Fruit fly (Drosophila melanogaster) whole organism: ENCODE data around the gene CG14020.

ENCODE experiments used
- CG8478 ChIP-seq: fragments of >200 bp; optimal IDR thresholded peaks from 2 replicates; lab custom pipeline; 2018; ENCODE audit warnings: inconsistent platforms
- Dll ChIP-seq: fragments of >200 bp; optimal IDR thresholded peaks from 2 replicates; lab custom pipeline; 2017
- EcR ChIP-seq, 2 experiments: fragments of >200 bp; optimal IDR thresholded peaks; 2 replicates each; lab custom pipeline; 2017; ENCODE audit warnings: missing biosample characterization in 2 of 2, missing genetic modification characterization in 2 of 2, missing genetic modification reagents in 2 of 2
- pan ChIP-seq: fragments of >200 bp; optimal IDR thresholded peaks from 2 replicates; lab custom pipeline; 2017
- psq ChIP-seq: fragments of >200 bp; optimal IDR thresholded peaks from 2 replicates; lab custom pipeline; 2017
- usp ChIP-seq: fragments of >200 bp; optimal IDR thresholded peaks from 2 replicates; lab custom pipeline; 2017; ENCODE audit warnings: missing biosample characterization, missing genetic modification characterization, mixed read lengths

Gene CG14020

DNA sequence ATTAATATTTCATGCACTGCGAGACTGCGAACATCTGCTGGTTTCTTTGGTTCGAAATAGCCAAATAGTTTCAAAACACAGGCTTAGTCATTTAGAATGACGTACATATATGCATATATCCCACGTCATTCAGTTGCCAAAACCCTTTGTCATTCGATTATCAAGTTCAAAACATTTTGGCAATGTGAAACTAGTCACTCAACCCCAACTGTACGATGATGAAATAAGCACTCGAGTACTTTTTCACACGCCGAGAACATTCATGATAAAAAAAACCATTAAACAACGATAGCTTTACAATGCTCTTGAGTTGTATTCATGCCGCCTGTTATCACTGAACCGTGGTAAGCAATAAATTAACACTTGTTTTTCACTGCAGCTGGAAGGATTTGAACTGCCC is 3.2 kb downstream of the CG14020 start:
- TF ChIP-seq usp (GFP tag; lab: Kevin White, UChicago), result no peak
- TF ChIP-seq Dll (lab: Kevin White, UChicago), result no peak
- no peak for TF ChIP-seq pan (lab: Kevin White, UChicago)
- TF ChIP-seq psq, result no peak
- TF ChIP-seq CG8478 (lab: Kevin White, UChicago), result no peak
- no peak for TF ChIP-seq EcR (GFP tag; optimal IDR thresholded peaks at IDR 0.05; lab: Kevin White, UChicago)

DNA sequence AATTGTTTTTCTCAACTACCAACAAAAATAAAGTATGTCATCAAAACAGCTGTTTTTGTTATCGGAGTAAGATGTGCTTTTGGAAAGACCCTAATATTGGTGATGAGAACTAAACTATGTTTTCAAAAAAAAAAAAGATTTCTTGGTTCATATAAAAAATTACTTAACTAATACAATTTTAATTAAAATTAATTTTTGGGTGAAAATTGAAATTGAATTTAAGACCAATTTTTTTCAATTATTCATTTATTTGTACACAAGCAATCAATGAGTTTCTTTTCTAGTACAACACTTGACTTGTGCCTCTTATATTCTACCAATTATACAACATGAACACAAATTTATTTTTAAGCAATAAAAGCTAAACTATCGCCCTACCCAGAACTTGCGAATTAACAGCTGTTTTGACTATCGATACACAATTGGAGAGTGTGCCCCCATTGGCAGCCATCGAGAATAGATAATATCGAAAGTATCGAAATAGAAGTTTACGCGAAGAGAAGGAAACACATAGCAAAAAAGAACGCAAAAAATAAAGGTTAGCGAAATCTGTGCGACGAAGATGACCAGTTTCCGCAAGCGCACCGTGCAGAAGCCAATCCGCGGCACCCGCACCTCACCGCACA is 6.4 kb downstream of the CG14020 start, which contains the start of the genes Vps52 and Elp4:
Gene Vps52 (minus strand): TSS at position 51 of the 626 bp plus-strand sequence.
Gene Elp4 (plus strand): TSS at position 292 of the 626 bp plus-strand sequence.
- TF ChIP-seq psq (no peak), EcR (GFP tag; optimal IDR thresholded peaks at IDR 0.05; lab: Kevin White, UChicago) (no peak), Dll (lab: Kevin White, UChicago) (no peak), pan (lab: Kevin White, UChicago) (no peak), usp (GFP tag; lab: Kevin White, UChicago) (no peak), CG8478 (lab: Kevin White, UChicago) (no peak)

DNA sequence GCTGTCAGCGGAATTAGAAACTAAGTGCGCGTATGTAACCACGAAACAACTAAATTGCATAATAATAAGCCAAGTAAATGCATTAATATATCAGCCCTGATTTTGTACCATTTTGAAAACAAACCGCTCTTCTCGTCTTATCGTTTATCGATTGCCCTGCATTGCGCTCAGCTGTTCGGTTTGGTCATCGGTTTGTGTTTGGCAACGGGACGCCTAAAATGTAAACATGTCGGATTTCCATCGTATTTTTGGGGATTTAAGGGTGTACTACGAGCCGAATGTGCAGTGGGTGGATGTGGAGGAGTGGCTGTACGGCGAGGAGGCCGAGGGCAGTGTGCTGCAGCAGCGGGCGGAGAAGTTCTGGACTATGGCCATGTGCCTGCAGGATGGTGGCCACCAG is 8.2 kb downstream of the CG14020 start, which contains the start of gene Cap-D3:
Gene Cap-D3 (plus strand): TSS at position 183 of the 400 bp plus-strand sequence.
- TF ChIP-seq CG8478 (lab: Kevin White, UChicago), result no peak
- TF ChIP-seq Dll (lab: Kevin White, UChicago), result no peak
- TF ChIP-seq psq, result no peak
- TF ChIP-seq pan (lab: Kevin White, UChicago), result no peak
- TF ChIP-seq EcR (GFP tag; optimal IDR thresholded peaks at IDR 0.05; lab: Kevin White, UChicago), result no peak
- TF ChIP-seq usp (GFP tag; lab: Kevin White, UChicago), result no peak

DNA sequence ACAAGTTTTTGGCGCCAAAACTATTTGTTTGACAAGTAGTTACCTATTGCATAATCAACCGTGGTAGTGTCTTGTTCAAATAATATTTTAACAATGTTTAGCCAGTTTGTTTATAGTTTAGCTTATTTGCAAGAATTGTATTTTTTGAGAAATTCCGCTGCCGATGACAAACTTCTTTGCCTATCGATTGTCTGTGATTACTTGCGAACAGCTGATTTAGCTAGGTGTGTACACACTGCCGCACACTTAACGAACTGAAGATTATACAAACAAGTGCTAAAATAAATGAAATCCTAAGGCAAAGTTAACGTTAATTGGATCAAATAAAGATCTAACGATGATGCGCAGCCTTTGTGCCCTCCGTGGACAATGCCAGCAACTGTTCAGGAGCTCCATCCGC is 9.2 kb downstream of the CG14020 start, which contains the start of gene Cox11:
Gene Cox11 (plus strand): TSS at position 220 of the 400 bp plus-strand sequence.
- TF ChIP-seq EcR (GFP tag; optimal IDR thresholded peaks at IDR 0.05; lab: Kevin White, UChicago) (no peak), psq (no peak), CG8478 (lab: Kevin White, UChicago) (no peak), usp (GFP tag; lab: Kevin White, UChicago) (no peak), pan (lab: Kevin White, UChicago) (no peak)

DNA sequence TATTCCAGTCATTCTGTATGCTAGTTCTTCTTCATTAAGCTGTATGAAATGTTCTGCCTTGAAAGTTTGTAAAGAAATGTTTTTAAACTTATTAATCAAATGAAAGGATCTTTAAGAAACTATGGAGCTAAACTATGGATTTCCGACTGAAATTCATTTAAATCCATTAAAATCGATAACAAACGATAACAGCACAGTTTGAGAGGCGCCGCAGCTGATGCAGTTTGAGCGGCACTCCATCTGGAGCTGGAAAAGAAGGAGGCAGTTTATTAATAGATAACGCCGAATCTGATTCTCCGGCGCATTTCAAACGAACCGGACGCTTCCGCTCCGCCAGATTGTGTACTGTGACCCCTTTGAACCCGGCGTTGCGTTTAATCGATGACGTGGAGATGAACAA is 10.3 kb downstream of the CG14020 start, which contains the start of gene CG31915:
Gene CG31915 (plus strand): TSS at position 263 of the 400 bp plus-strand sequence.
- no peak for TF ChIP-seq EcR (GFP tag; optimal IDR thresholded peaks at IDR 0.05; lab: Kevin White, UChicago)
- TF ChIP-seq Dll (lab: Kevin White, UChicago), result no peak
- no peak for TF ChIP-seq usp (GFP tag; lab: Kevin White, UChicago)
- no peak for TF ChIP-seq pan (lab: Kevin White, UChicago)
- no peak for TF ChIP-seq psq
- no peak for TF ChIP-seq CG8478 (lab: Kevin White, UChicago)

DNA sequence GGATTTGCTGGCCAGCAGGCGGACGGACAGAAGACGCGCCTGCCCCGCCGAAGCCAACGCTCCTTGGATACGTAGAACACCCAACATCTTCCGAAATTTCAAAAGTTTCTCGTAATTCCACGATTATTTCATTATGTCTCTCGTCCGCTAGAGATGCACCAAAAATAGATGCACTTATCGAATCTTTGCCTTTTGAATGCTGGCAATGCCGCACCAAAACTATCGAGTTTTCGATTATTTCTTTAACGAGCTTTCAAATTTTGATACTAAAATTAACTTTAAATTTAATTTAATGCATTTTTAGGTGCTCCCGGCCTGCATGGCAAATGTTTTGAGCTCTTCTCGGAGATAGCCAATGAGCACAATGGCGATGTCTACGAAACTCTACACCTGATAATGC is 14.5 kb downstream of the CG14020 start, which contains the start of gene Coq6:
Gene Coq6 (minus strand): TSS at position 163 of the 400 bp plus-strand sequence.
- TF ChIP-seq psq (no peak), Dll (lab: Kevin White, UChicago) (no peak), pan (lab: Kevin White, UChicago) (no peak), CG8478 (lab: Kevin White, UChicago) (no peak), usp (GFP tag; lab: Kevin White, UChicago) (no peak), EcR (GFP tag; optimal IDR thresholded peaks at IDR 0.05; lab: Kevin White, UChicago) (no peak)

DNA sequence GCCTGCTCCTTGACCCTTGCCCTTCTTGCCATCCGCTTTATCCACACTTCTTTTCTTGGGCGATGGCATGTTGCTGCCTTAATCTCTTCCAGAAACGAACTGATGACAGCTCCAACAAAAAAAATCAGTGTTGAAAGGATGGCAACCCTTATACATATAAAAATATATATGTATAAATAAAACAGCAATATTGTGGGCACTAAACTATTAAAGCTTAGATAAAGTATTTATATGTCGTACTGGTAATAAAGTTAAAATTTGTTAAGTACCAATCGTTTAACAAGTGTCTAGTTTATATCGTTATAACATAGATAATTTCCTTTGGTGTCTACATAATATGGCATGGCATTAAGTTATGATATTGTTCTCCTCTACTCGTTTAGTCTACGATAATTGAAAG is 19.1 kb downstream of the CG14020 start, which contains the start of gene tomb:
Gene tomb (minus strand): TSS at position 101 of the 400 bp plus-strand sequence.
- TF ChIP-seq Dll (lab: Kevin White, UChicago), result no peak
- TF ChIP-seq pan (lab: Kevin White, UChicago), result no peak
- TF ChIP-seq EcR (GFP tag; optimal IDR thresholded peaks at IDR 0.05; lab: Kevin White, UChicago), result no peak
- no peak for TF ChIP-seq psq
- TF ChIP-seq CG8478 (lab: Kevin White, UChicago), result no peak
- TF ChIP-seq usp (GFP tag; lab: Kevin White, UChicago), result no peak

DNA sequence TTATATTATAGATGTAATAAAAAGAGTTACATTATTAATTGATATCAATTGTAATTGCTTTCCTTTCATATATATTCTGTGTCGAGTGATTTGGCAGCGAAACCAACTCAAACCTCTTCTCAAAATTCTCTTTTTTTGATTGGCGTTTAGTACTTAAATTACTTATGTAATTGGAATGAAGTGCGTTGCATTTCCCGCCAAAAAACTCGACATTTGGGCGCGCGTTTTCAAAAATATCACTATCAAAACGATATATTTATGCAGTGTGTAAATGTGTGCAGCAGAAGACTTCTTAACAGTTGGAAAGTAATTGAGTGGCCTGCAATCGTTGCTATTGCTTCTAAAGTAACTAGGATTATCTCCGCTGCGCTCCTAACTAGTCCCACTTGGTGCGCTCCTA is 19.5 kb downstream of the CG14020 start:
- TF ChIP-seq pan (lab: Kevin White, UChicago) (no peak), Dll (lab: Kevin White, UChicago) (no peak), psq (no peak), usp (GFP tag; lab: Kevin White, UChicago) (no peak), CG8478 (lab: Kevin White, UChicago) (no peak), EcR (GFP tag; optimal IDR thresholded peaks at IDR 0.05; lab: Kevin White, UChicago) (no peak)

DNA sequence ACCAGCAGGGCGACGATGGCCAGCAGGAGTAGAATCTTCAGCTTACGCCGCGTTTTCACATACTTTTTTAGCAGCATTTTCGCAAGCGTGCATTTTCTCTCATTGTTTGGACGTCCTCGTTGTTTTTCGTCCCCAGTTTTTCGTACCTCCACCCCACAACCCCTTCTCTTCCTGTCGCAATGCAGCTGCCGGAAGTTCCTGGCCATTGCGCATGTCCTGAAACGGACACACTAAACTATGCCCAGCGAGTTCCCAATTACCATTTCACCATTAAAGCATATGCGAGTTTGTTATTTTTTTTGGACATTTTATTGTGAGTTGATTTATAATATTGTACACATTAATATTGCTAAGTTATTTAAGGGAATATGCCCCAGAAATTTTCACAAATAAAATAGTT is 21.5 kb downstream of the CG14020 start, which contains the start of gene CG14015:
Gene CG14015 (minus strand): TSS at position 163 of the 400 bp plus-strand sequence.
- TF ChIP-seq EcR (GFP tag; optimal IDR thresholded peaks at IDR 0.05; lab: Kevin White, UChicago) (no peak), CG8478 (lab: Kevin White, UChicago) (no peak), usp (GFP tag; lab: Kevin White, UChicago) (no peak), psq (no peak), pan (lab: Kevin White, UChicago) (no peak), Dll (lab: Kevin White, UChicago) (no peak)

DNA sequence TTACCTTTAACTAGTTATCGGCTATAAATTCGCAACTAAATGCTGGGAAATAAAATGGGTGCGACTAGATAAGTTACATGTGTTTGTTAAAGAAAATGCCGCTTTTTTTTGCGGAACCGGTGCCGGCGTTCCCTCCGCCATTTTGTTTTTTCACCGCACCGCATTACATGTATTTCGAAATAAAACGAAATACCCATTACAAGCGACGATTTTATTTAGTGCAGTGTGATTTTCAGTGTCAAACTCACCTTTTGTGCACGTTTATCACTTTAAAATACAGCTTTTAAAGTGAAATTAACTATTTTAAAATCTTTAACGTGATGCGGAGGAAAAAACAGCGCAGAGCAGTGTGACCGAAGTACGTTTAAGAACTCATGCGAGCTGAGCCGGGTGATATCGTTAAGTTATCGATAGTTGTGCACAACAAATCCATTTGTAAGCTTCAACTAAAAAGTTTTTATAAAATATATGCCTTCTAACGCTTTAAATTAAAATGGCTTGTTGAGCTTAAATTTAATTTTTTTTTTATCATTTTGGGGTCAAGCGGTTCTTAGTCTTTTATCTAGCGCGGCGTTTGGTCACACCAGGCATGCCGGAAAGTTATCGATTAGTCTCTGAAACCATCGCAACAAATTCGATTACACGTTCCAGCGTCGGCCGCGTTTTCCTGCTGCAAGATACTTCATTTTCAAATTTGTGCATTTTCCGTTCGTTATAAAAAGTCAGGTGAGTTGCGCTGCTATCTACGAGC is 24.6 kb downstream of the CG14020 start, which contains the start of the genes Hel25E and Lam:
Gene Hel25E (minus strand): TSS at position 380 of the 751 bp plus-strand sequence.
Gene Lam (plus strand): TSS at position 546 of the 751 bp plus-strand sequence.
- TF ChIP-seq CG8478 (lab: Kevin White, UChicago) (no peak), EcR (GFP tag; optimal IDR thresholded peaks at IDR 0.05; lab: Kevin White, UChicago) (no peak), psq (no peak), Dll (lab: Kevin White, UChicago) (no peak), usp (GFP tag; lab: Kevin White, UChicago) (no peak), pan (lab: Kevin White, UChicago) (no peak)
